Worm (Caenorhabditis elegans): ENCODE data around the gene ndua-5.

ndua-5 gene

DNA sequence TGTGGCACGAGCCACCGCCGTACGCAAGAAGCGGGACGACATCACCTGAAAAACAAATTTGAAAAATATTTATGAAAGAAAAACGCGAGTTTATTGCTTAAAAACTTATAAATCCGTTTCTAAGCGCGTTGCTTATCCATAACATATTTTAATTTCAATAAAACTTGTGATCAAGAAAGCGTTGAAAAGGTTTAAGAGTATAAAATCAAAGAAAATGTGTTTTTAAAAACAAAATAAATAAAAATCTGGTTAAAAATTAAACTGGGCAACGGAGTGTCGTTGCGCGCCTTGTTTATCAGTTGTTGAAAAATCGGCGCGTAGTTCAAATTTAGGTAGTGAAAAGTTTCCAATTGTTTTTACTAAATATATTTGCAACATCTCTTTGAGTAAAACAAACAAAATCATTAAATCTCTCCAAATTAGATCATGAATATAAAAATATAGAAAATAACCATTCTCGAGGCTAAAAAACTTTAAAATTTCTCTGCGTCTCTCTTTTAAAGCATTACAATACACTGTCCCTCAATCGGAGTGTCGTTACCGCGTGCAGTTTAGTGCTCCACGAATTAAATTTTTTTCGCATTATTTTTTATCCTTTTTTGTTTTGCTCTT, at the start of gene ndua-5:
Gene ndua-5 (minus strand): TSS at position 51 of the 612 bp plus-strand sequence.
- no peak for TF ChIP-seq aly-2 (tag; optimal IDR thresholded peaks at IDR 0.05)
- no peak for TF ChIP-seq ceh-28 (tag; optimal IDR thresholded peaks at IDR 0.05)
- no peak for TF ChIP-seq nhr-76 (tag; optimal IDR thresholded peaks at IDR 0.05)
- TF ChIP-seq tbx-2 (tag; optimal IDR thresholded peaks at IDR 0.05), result no peak
- TF ChIP-seq unc-62 (GFP tag; optimal IDR thresholded peaks at IDR 0.05), result no peak
- peak; percentile 59 for TF ChIP-seq lin-15B (tag; optimal IDR thresholded peaks at IDR 0.05)
- TF ChIP-seq zag-1 (tag; optimal IDR thresholded peaks at IDR 0.05), result no peak
- TF ChIP-seq ztf-4 (tag; optimal IDR thresholded peaks at IDR 0.05), result no peak
- peak; percentile 32 for TF ChIP-seq hmg-11 (tag; optimal IDR thresholded peaks at IDR 0.05)
- no peak for TF ChIP-seq R02D3.7 (tag; optimal IDR thresholded peaks at IDR 0.05)
- TF ChIP-seq unc-39 (tag; optimal IDR thresholded peaks at IDR 0.05), result no peak
- TF ChIP-seq ceh-82 (tag; optimal IDR thresholded peaks at IDR 0.05), result no peak
- TF ChIP-seq nhr-23 (tag; optimal IDR thresholded peaks at IDR 0.05), result peak; percentile 12
- TF ChIP-seq elt-3 (tag; optimal IDR thresholded peaks at IDR 0.05), result no peak
- peak; percentile 55 for TF ChIP-seq nfya-1 (tag; optimal IDR thresholded peaks at IDR 0.05; ENCODE audit: insufficient read depth)
- TF ChIP-seq snpc-4 (tag; optimal IDR thresholded peaks at IDR 0.05), result peak; percentile 7
- no peak for TF ChIP-seq fkh-10 (GFP tag; optimal IDR thresholded peaks at IDR 0.05)
- TF ChIP-seq egl-5 (tag; optimal IDR thresholded peaks at IDR 0.05), result peak; percentile 23
- TF ChIP-seq elt-2 (tag; optimal IDR thresholded peaks at IDR 0.05), result no peak
- peak; percentile 64 for TF ChIP-seq pha-4 (tag; optimal IDR thresholded peaks at IDR 0.05)
- no peak for TF ChIP-seq fos-1 (tag; optimal IDR thresholded peaks at IDR 0.05)
- no peak for TF ChIP-seq nhr-77 (tag; optimal IDR thresholded peaks at IDR 0.05)
- TF ChIP-seq nhr-11 (tag; optimal IDR thresholded peaks at IDR 0.05), result no peak
- TF ChIP-seq egl-27 (tag; optimal IDR thresholded peaks at IDR 0.05), result no peak

DNA sequence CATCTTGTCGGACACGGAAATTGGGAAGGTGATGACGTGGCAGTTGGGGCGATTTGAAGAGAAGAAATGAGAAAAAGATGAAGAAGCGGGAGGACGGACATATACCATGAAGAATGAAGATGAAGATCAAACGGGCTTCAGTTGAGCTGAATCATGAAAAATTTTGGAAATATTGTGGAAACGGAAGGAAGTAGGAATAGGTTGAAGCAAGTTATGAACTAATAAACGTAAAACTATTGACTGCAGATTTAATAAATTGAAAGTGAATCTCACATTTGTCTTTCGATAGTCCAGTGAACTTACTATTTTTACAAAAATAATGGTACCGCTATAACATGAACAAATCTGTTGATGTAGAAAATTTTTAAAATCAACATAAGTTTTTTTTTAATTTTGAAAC, 41.8 kb upstream of the ndua-5 start, which contains the start of gene lron-14:
Gene lron-14 (minus strand): TSS at position 101 of the 400 bp plus-strand sequence.
- TF ChIP-seq mdl-1 (tag; optimal IDR thresholded peaks at IDR 0.05), result no peak
- TF ChIP-seq pha-4 (tag; optimal IDR thresholded peaks at IDR 0.05), result no peak
- TF ChIP-seq mml-1 (tag; optimal IDR thresholded peaks at IDR 0.05), result no peak
- TF ChIP-seq ztf-4 (tag; optimal IDR thresholded peaks at IDR 0.05), result no peak
- no peak for TF ChIP-seq ZK546.5 (tag; optimal IDR thresholded peaks at IDR 0.05)
- TF ChIP-seq fkh-10 (GFP tag; optimal IDR thresholded peaks at IDR 0.05), result no peak
- no peak for TF ChIP-seq nhr-77 (tag; optimal IDR thresholded peaks at IDR 0.05)
- no peak for TF ChIP-seq unc-39 (tag; optimal IDR thresholded peaks at IDR 0.05)
- no peak for TF ChIP-seq nhr-11 (tag; optimal IDR thresholded peaks at IDR 0.05)

DNA sequence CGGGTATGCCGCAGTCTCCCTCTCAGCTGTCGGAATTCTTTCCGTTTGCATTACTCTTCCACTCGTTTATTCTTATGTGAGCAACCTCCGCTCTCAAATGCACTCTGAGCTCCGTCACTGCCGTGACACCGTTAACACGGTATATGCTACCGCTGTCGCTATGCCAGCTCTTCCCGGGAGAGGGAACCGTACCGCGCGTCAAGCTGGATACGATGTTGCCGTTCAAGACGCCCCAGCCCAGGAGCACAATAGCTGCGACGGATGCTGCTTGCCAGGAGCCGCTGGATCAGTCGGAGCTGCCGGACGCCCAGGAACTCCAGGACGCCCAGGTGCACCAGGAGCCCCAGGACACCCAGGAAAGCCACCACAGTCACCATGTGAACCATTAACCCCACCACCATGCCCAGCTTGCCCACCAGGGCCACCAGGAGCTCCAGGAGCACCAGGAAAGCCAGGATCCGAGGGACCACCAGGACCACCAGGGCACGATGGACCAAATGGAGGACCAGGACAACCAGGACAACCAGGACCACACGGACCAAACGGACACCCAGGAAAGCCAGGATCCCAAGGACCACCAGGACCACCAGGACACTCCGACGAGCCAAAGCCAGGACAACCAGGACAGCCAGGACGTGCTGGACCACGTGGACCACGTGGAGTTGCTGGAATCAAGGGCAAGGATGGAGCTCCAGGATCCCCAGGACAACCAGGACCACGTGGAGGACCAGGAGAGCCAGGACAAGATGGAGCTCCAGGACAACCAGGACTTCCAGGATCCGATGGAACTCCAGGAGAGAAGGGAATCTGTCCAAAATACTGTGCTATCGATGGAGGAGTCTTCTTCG, 39.1 kb upstream of the ndua-5 start:
- no peak for TF ChIP-seq ama-1 (optimal IDR thresholded peaks at IDR 0.05)
- TF ChIP-seq mml-1 (tag; optimal IDR thresholded peaks at IDR 0.05), result no peak
- no peak for TF ChIP-seq tbx-2 (tag; optimal IDR thresholded peaks at IDR 0.05)
- no peak for TF ChIP-seq nhr-28 (tag; optimal IDR thresholded peaks at IDR 0.05)
- TF ChIP-seq nfya-1 (tag; optimal IDR thresholded peaks at IDR 0.05; ENCODE audit: insufficient read depth), result no peak
- TF ChIP-seq ceh-9 (tag; optimal IDR thresholded peaks at IDR 0.05), result no peak
- no peak for TF ChIP-seq nhr-76 (tag; optimal IDR thresholded peaks at IDR 0.05)
- TF ChIP-seq nhr-23 (tag; optimal IDR thresholded peaks at IDR 0.05), result no peak
- TF ChIP-seq unc-62 (GFP tag; optimal IDR thresholded peaks at IDR 0.05), result no peak
- no peak for TF ChIP-seq snpc-4 (tag; optimal IDR thresholded peaks at IDR 0.05)
- no peak for TF ChIP-seq ztf-4 (tag; optimal IDR thresholded peaks at IDR 0.05)
- TF ChIP-seq egl-27 (tag; optimal IDR thresholded peaks at IDR 0.05), result no peak
- TF ChIP-seq sea-2 (GFP tag; optimal IDR thresholded peaks at IDR 0.05), result no peak
- no peak for TF ChIP-seq nhr-77 (tag; optimal IDR thresholded peaks at IDR 0.05)
- TF ChIP-seq lin-39 (tag; optimal IDR thresholded peaks at IDR 0.05), result no peak
- TF ChIP-seq hmg-11 (tag; optimal IDR thresholded peaks at IDR 0.05), result no peak
- TF ChIP-seq nhr-43 (tag; optimal IDR thresholded peaks at IDR 0.05; ENCODE audit: poor library complexity, severe bottlenecking), result no peak

DNA sequence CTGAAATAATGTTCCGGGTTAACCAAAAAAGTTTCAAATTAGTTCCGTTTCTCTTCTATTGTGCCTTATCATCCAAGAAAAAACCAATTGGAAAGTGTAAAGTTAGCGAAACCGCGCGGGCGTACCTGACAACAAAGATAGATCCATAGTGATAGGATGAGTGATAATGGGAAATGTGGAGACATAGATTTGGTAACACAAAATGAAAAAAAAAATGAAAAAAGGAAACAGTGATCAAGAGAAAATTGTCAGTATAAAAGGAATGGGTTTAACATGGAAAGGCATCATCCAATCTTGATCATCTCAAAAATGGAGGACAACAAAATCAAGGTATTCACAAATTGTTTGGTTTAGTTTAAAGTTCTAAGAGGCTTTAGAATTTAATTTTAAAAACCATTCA, 38.4 kb upstream of the ndua-5 start, which contains the start of gene col-122:
Gene col-122 (plus strand): TSS at position 301 of the 400 bp plus-strand sequence.
- TF ChIP-seq sea-2 (GFP tag; optimal IDR thresholded peaks at IDR 0.05) (no peak), fos-1 (tag; optimal IDR thresholded peaks at IDR 0.05) (no peak), fkh-2 (tag; optimal IDR thresholded peaks at IDR 0.05) (no peak)
